Worm (Caenorhabditis elegans) whole organism, L3 larva: ENCODE data around the gene ZK1307.7.

ENCODE experiments used
- ZK546.5 ChIP-seq: sonication (generic microtip); optimal IDR thresholded peaks from 2 replicates; lab custom pipeline; 2017; ENCODE audit warnings: missing biosample characterization, missing genetic modification characterization
- aly-2 ChIP-seq: fragments of 150-350 bp; optimal IDR thresholded peaks from 2 replicates; lab custom pipeline; 2014; ENCODE audit warnings: missing biosample characterization, missing genetic modification characterization
- ceh-16 ChIP-seq: sonication (generic microtip); optimal IDR thresholded peaks from 2 replicates; lab custom pipeline; 2017; ENCODE audit warnings: missing biosample characterization, missing genetic modification characterization
- ceh-28 ChIP-seq: fragments of 150-350 bp; optimal IDR thresholded peaks from 2 replicates; lab custom pipeline; 2014; ENCODE audit warnings: missing biosample characterization, missing genetic modification reagents, missing genetic modification characterization
- ceh-82 ChIP-seq: fragments of 150-350 bp; optimal IDR thresholded peaks from 2 replicates; lab custom pipeline; 2014; ENCODE audit warnings: missing biosample characterization, missing genetic modification characterization
- egl-27 ChIP-seq: sonication (generic microtip); optimal IDR thresholded peaks from 4 replicates; lab custom pipeline; 2017; ENCODE audit warnings: missing biosample characterization, missing genetic modification reagents, missing genetic modification characterization
- egl-5 ChIP-seq: fragments of 150-350 bp; optimal IDR thresholded peaks from 2 replicates; lab custom pipeline; 2017; ENCODE audit warnings: missing biosample characterization, missing genetic modification reagents, missing genetic modification characterization, inconsistent platforms
- elt-2 ChIP-seq: sonication (generic microtip); optimal IDR thresholded peaks from 2 replicates; lab custom pipeline; 2016; ENCODE audit warnings: missing genetic modification reagents, mild to moderate bottlenecking, missing genetic modification characterization, missing compliant biosample characterization
- elt-3 ChIP-seq, 3 experiments: fragments of 150-350 bp in 1 of 3; sonication (generic microtip) in 2 of 3; optimal IDR thresholded peaks; 2 replicates in 2 of 3; 4 replicates in 1 of 3; lab custom pipeline; 2014 to 2017; ENCODE audit warnings: missing biosample characterization in 3 of 3, missing genetic modification characterization in 3 of 3
- fkh-10 ChIP-seq: sonication (generic microtip); optimal IDR thresholded peaks from 2 replicates; lab custom pipeline; 2017; ENCODE audit warnings: missing biosample characterization, missing genetic modification reagents, missing genetic modification characterization
- fkh-2 ChIP-seq: fragments of 150-350 bp; optimal IDR thresholded peaks from 2 replicates; lab custom pipeline; 2014; ENCODE audit warnings: missing biosample characterization, missing genetic modification reagents, missing genetic modification characterization
- fos-1 ChIP-seq: fragments of 150-350 bp; optimal IDR thresholded peaks from 2 replicates; lab custom pipeline; 2014; ENCODE audit warnings: missing biosample characterization, missing genetic modification characterization
- hmg-11 ChIP-seq: sonication (generic microtip); optimal IDR thresholded peaks from 2 replicates; lab custom pipeline; 2016; ENCODE audit warnings: missing genetic modification characterization, missing compliant biosample characterization
- lin-39 ChIP-seq: fragments of 150-350 bp; optimal IDR thresholded peaks from 2 replicates; lab custom pipeline; 2018; ENCODE audit warnings: missing biosample characterization, missing genetic modification reagents, missing genetic modification characterization
- lsy-12 ChIP-seq: sonication (generic microtip); optimal IDR thresholded peaks from 2 replicates; lab custom pipeline; 2016; ENCODE audit warnings: mild to moderate bottlenecking, missing genetic modification characterization, missing compliant biosample characterization
- mdl-1 ChIP-seq: fragments of 150-350 bp; optimal IDR thresholded peaks from 2 replicates; lab custom pipeline; 2014; ENCODE audit warnings: missing biosample characterization, missing genetic modification characterization
- nfya-1 ChIP-seq: sonication (generic microtip); optimal IDR thresholded peaks from 2 replicates; lab custom pipeline; 2017; ENCODE audit warnings: missing genetic modification characterization, mild to moderate bottlenecking, missing compliant biosample characterization, antibody characterized with exemption, moderate library complexity; ENCODE audit not compliant: insufficient read depth
- nhr-11 ChIP-seq: fragments of 150-350 bp; optimal IDR thresholded peaks from 2 replicates; lab custom pipeline; 2014; ENCODE audit warnings: missing biosample characterization, missing genetic modification characterization
- nhr-12 ChIP-seq: fragments of 150-350 bp; optimal IDR thresholded peaks from 2 replicates; lab custom pipeline; 2014; ENCODE audit warnings: missing biosample characterization, missing genetic modification characterization
- nhr-23 ChIP-seq: fragments of 150-350 bp; optimal IDR thresholded peaks from 2 replicates; lab custom pipeline; 2014; ENCODE audit warnings: missing biosample characterization, missing genetic modification reagents, missing genetic modification characterization
- nhr-237 ChIP-seq: fragments of 150-350 bp; optimal IDR thresholded peaks from 2 replicates; lab custom pipeline; 2014; ENCODE audit warnings: missing biosample characterization, missing genetic modification characterization
- nhr-25 ChIP-seq: sonication (generic microtip); optimal IDR thresholded peaks from 2 replicates; lab custom pipeline; 2017; ENCODE audit warnings: missing biosample characterization, missing genetic modification characterization
- nhr-28 ChIP-seq: fragments of 150-350 bp; optimal IDR thresholded peaks from 2 replicates; lab custom pipeline; 2014; ENCODE audit warnings: missing biosample characterization, missing genetic modification characterization
- nhr-43 ChIP-seq: sonication (generic microtip); optimal IDR thresholded peaks from 2 replicates; lab custom pipeline; 2016; ENCODE audit warnings: mild to moderate bottlenecking, missing genetic modification characterization, missing compliant biosample characterization; ENCODE audit not compliant: poor library complexity, severe bottlenecking
- nhr-67 ChIP-seq: fragments of 150-350 bp; optimal IDR thresholded peaks from 2 replicates; lab custom pipeline; 2014; ENCODE audit warnings: missing biosample characterization, missing genetic modification characterization
- nhr-77 ChIP-seq: fragments of 150-350 bp; optimal IDR thresholded peaks from 2 replicates; lab custom pipeline; 2014; ENCODE audit warnings: missing biosample characterization, missing genetic modification characterization
- pha-4 ChIP-seq: fragments of 150-350 bp; optimal IDR thresholded peaks from 2 replicates; lab custom pipeline; 2014; ENCODE audit warnings: missing biosample characterization, missing genetic modification reagents, missing genetic modification characterization
- pqm-1 ChIP-seq: fragments of 150-350 bp; optimal IDR thresholded peaks from 2 replicates; lab custom pipeline; 2017; ENCODE audit warnings: missing biosample characterization, missing genetic modification characterization, inconsistent platforms
- sea-2 ChIP-seq: fragments of 150-350 bp; sonication (generic microtip); optimal IDR thresholded peaks from 4 replicates; lab custom pipeline; 2014; ENCODE audit warnings: missing biosample characterization, missing genetic modification reagents, missing genetic modification characterization
- snpc-4 ChIP-seq: fragments of 150-350 bp; optimal IDR thresholded peaks from 2 replicates; lab custom pipeline; 2014; ENCODE audit warnings: missing biosample characterization, missing genetic modification characterization
- tbx-2 ChIP-seq: sonication (generic microtip); optimal IDR thresholded peaks from 2 replicates; lab custom pipeline; 2016; ENCODE audit warnings: mild to moderate bottlenecking, missing genetic modification characterization, missing compliant biosample characterization
- zag-1 ChIP-seq: fragments of 150-350 bp; optimal IDR thresholded peaks from 2 replicates; lab custom pipeline; 2014; ENCODE audit warnings: missing biosample characterization, missing genetic modification characterization
- ztf-11 ChIP-seq: fragments of 150-350 bp; optimal IDR thresholded peaks from 2 replicates; lab custom pipeline; 2014; ENCODE audit warnings: missing biosample characterization, missing genetic modification characterization
- ztf-4 ChIP-seq: fragments of 150-350 bp; optimal IDR thresholded peaks from 2 replicates; lab custom pipeline; 2014; ENCODE audit warnings: missing biosample characterization, missing genetic modification characterization

ZK1307.7 gene

DNA sequence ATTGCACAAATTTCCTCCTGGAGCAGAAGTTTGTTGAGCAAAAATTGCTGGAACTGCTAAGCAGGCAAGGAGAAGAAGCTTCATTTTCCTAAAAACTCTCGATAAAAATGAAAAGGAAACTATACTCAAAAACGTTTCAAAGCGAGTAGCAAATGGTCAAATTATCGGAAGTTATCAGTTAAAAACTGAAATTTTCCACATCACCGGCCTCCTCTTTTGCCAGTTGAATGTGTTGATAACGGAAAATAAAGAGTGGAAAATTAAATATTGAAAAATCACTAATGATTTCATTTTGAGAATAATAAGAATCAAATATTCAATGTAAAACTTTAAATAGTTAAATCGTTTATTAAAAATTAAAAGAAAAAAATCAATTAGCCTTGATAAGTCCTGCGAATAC is 22.5 kb downstream of the ZK1307.7 start, which contains the start of gene ZK1320.2:
TSS of gene ZK1320.2 (minus strand) at position 88 of the 400 bp plus-strand sequence.
- peak; percentile 66 for TF ChIP-seq elt-2 (tag; lab: Kevin White, UChicago)
- TF ChIP-seq hmg-11 (tag; lab: Kevin White, UChicago) = no peak
- TF ChIP-seq nhr-11 = no peak
- peak; percentile 42 for TF ChIP-seq pqm-1
- TF ChIP-seq egl-27 (tag; lab: Kevin White, UChicago) = no peak
- TF ChIP-seq snpc-4 (tag; lab: Kevin White, UChicago) = no peak

DNA sequence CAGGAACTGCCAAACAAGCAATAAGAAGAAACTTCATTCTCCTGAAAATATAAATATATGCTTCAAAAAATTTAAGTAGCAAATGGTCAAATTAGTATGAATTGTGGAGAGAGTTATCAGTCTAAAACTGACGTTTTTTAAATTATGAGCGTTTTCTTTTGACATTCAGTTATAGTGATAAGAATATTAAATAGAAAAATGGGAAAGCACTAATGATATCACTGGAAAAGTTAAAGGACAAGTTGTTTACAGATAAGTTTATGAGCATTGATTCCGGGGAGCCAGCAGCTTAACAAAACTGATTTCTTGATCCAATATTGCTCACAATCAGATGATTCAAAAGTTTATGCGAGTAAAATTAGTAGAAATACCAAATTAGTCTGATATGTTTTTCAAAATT is 24.0 kb downstream of the ZK1307.7 start, which contains the start of gene ZK1320.3:
TSS of gene ZK1320.3 (minus strand) at position 41 of the 400 bp plus-strand sequence.
- no peak for TF ChIP-seq ztf-4 (tag; lab: Kevin White, UChicago)
- peak; percentile 67 for TF ChIP-seq elt-2 (tag; lab: Kevin White, UChicago)
- no peak for TF ChIP-seq aly-2 (tag; lab: Kevin White, UChicago)
- TF ChIP-seq pqm-1 = peak; percentile 18

DNA sequence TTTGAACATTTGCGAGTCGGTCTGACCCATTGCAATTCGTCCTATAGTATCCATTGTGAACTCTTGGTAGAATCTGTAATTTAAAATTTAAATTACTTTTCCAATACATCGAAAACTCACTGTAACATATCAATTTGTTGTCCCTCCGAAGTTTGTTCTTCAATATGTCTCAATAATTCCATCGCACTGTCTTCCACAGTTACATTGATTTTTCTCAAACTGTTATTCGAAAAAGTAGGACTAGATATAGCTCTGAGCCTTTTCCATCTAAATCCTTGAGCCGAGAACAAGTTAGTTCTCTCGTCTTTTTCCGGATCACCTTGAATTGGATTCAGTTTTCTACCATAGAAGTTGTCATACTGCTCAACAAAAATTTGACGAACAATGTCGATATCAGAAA is 25.8 kb downstream of the ZK1307.7 start:
- TF ChIP-seq ceh-16 (no peak), nhr-11 (no peak), zag-1 (tag; lab: Kevin White, UChicago) (no peak), fos-1 (tag; lab: Kevin White, UChicago) (no peak), lsy-12 (tag; lab: Kevin White, UChicago) (no peak), nhr-43 (tag; lab: Kevin White, UChicago) (no peak)
- TF ChIP-seq, all 47 proteins: peak for 0

DNA sequence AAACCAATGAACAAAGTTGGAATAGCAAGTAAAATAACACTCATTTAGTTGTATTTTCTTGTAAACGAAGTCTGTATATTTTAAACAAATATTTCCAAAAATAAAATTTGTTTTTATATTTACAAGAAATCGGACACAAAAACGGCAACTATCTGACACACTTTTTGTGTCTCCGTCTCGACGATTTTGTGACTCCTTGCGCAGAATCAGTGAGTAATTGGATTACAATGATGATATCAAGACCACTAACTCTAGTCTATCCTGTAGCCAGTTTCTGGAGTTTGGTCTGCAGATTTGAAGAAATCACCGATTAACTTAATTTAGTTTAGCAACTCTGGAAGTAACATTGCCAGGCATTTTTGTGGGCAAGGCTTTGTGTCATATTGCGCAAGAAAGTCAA is 26.4 kb downstream of the ZK1307.7 start, which contains the start of gene cyp-13A10:
TSS of gene cyp-13A10 (minus strand) at position 88 of the 400 bp plus-strand sequence.
- no peak for TF ChIP-seq fos-1 (tag; lab: Kevin White, UChicago)
- TF ChIP-seq nhr-237 = no peak
- TF ChIP-seq ceh-28 (tag; lab: Kevin White, UChicago) = no peak
- TF ChIP-seq mdl-1 = no peak
- TF ChIP-seq nhr-67 = no peak
- no peak for TF ChIP-seq ceh-82 (tag; lab: Kevin White, UChicago)
- TF ChIP-seq lin-39 = no peak
- no peak for TF ChIP-seq nhr-25
- no peak for TF ChIP-seq egl-27 (tag; lab: Kevin White, UChicago)
- no peak for TF ChIP-seq ztf-11
- TF ChIP-seq nhr-11 = no peak
- TF ChIP-seq snpc-4 (tag; lab: Kevin White, UChicago) = no peak
- TF ChIP-seq tbx-2 = no peak
- TF ChIP-seq nhr-23 (tag; lab: Kevin White, UChicago) = no peak
- TF ChIP-seq ZK546.5 (tag; lab: Kevin White, UChicago) = no peak

DNA sequence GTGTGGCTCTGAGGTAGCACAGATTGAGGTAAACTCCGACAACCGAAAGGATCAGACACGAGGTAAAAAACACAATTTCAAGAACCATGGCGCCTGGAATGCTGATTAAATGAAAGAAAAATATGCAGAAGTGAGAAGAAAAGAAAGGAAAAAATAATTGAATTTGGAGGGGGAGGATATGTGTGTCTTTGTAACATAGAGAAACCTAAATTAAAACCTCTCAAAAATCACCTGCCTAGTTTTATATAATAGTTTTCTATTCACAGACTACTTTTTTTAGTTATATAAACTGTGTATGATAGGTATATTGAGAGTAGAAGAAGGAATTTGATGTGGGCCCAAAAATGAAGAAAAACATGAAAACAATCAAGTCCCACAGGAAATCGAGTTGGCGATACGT is 29.2 kb downstream of the ZK1307.7 start, which contains the start of gene ZK1320.5:
TSS of gene ZK1320.5 (minus strand) at position 101 of the 400 bp plus-strand sequence.
- no peak for TF ChIP-seq aly-2 (tag; lab: Kevin White, UChicago)
- TF ChIP-seq ceh-16 = no peak
- TF ChIP-seq nhr-28 (tag; lab: Kevin White, UChicago) = no peak
- no peak for TF ChIP-seq snpc-4 (tag; lab: Kevin White, UChicago)
- no peak for TF ChIP-seq nhr-77 (tag; lab: Kevin White, UChicago)
- no peak for TF ChIP-seq sea-2
- no peak for TF ChIP-seq hmg-11 (tag; lab: Kevin White, UChicago)
- TF ChIP-seq egl-5 = no peak
- TF ChIP-seq fkh-2 = no peak
- no peak for TF ChIP-seq lin-39
- TF ChIP-seq fkh-10 (GFP tag; lab: Kevin White, UChicago) = no peak
- no peak for TF ChIP-seq elt-3 (tag; optimal IDR thresholded peaks at IDR 0.05; lab: Kevin White, UChicago)
- no peak for TF ChIP-seq nhr-12 (tag; lab: Kevin White, UChicago)
- TF ChIP-seq ztf-4 (tag; lab: Kevin White, UChicago) = no peak
- no peak for TF ChIP-seq nfya-1
- no peak for TF ChIP-seq ZK546.5 (tag; lab: Kevin White, UChicago)
- TF ChIP-seq, all 47 proteins: peak for 0

DNA sequence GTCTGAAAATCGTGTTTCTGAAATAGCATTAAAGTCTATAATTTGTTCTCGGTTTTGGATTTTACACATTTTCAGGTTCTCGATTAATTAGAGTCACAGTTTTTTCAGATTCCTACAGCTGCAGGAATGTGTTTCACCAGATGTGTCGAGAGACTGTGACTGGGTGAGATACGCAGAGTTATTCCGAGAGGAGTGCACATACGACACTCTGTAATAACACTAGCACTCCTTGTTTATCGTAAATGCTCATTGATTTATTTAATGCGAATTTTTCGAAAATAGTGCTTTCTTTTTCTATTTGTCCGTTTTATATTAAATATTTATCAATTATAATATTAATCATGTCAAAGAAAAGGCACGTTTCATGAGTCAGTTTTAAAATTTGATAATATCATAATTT is 31.0 kb downstream of the ZK1307.7 start, which contains the start of gene ZK1320.11:
TSS of gene ZK1320.11 (plus strand) at position 243 of the 400 bp plus-strand sequence.
- peak; percentile 19 for TF ChIP-seq pha-4 (tag; lab: Kevin White, UChicago)
- no peak for TF ChIP-seq ztf-4 (tag; lab: Kevin White, UChicago)
- no peak for TF ChIP-seq sea-2
- TF ChIP-seq zag-1 (tag; lab: Kevin White, UChicago) = no peak
- TF ChIP-seq nfya-1 = peak; percentile 34
